Worm (Caenorhabditis elegans): Measurements from ENCODE around the gene npr-38.

npr-38 gene

ce11 chrX:6311391-6311790 is at the start of gene npr-38:
Gene npr-38, plus strand, starts transcription at chrX:6311691.
- TF ChIP-seq egl-27 (tag; optimal IDR thresholded peaks at IDR 0.05) (no peak), unc-62 (GFP tag; optimal IDR thresholded peaks at IDR 0.05) (no peak), nhr-67 (tag; optimal IDR thresholded peaks at IDR 0.05) (no peak), nhr-76 (tag; optimal IDR thresholded peaks at IDR 0.05) (no peak), hmg-11 (tag; optimal IDR thresholded peaks at IDR 0.05) (no peak), ztf-4 (tag; optimal IDR thresholded peaks at IDR 0.05) (no peak), nhr-237 (tag; optimal IDR thresholded peaks at IDR 0.05) (no peak), unc-39 (tag; optimal IDR thresholded peaks at IDR 0.05) (no peak), ceh-16 (tag; optimal IDR thresholded peaks at IDR 0.05) (no peak), ceh-28 (tag; optimal IDR thresholded peaks at IDR 0.05) (no peak), eor-1 (tag; optimal IDR thresholded peaks at IDR 0.05) (no peak), ZK546.5 (tag; optimal IDR thresholded peaks at IDR 0.05) (no peak)

- no peak for TF ChIP-seq lin-15B (tag; optimal IDR thresholded peaks at IDR 0.05)
- TF ChIP-seq hmg-11 (tag; optimal IDR thresholded peaks at IDR 0.05): peak; percentile 50
- TF ChIP-seq egl-27 (tag; optimal IDR thresholded peaks at IDR 0.05): no peak
- no peak for TF ChIP-seq zag-1 (tag; optimal IDR thresholded peaks at IDR 0.05)
- peak; percentile 28 for TF ChIP-seq R02D3.7 (tag; optimal IDR thresholded peaks at IDR 0.05)
- TF ChIP-seq sea-2 (GFP tag; optimal IDR thresholded peaks at IDR 0.05): no peak
- TF ChIP-seq lin-39 (tag; optimal IDR thresholded peaks at IDR 0.05): peak; percentile 85
- no peak for TF ChIP-seq eor-1 (tag; optimal IDR thresholded peaks at IDR 0.05)
- peak; percentile 72 for TF ChIP-seq nfya-1 (tag; optimal IDR thresholded peaks at IDR 0.05; ENCODE audit: insufficient read depth)
- peak; percentile 44 for TF ChIP-seq pha-4 (tag; optimal IDR thresholded peaks at IDR 0.05)
- peak; percentile 46 for TF ChIP-seq snpc-4 (tag; optimal IDR thresholded peaks at IDR 0.05)
- TF ChIP-seq nhr-28 (tag; optimal IDR thresholded peaks at IDR 0.05): no peak
- no peak for TF ChIP-seq pqm-1 (tag; optimal IDR thresholded peaks at IDR 0.05)
- no peak for TF ChIP-seq ama-1 (optimal IDR thresholded peaks at IDR 0.05)
- peak; percentile 50 for TF ChIP-seq ceh-28 (tag; optimal IDR thresholded peaks at IDR 0.05)
- no peak for TF ChIP-seq ztf-11 (tag; optimal IDR thresholded peaks at IDR 0.05)
- TF ChIP-seq elt-2 (tag; optimal IDR thresholded peaks at IDR 0.05): peak; percentile 12
Measured at ce11 chrX:6263194-6263698, 48.2 kb upstream of the npr-38 start, which contains the start of gene W05H9.4. Gene W05H9.4, plus strand, starts transcription at chrX:6263648.

ce11 chrX:6266739-6267138 is 44.8 kb upstream of the npr-38 start, which contains the start of gene W05H9.2:
Gene W05H9.2, plus strand, starts transcription at chrX:6267039.
- TF ChIP-seq snpc-4 (tag; optimal IDR thresholded peaks at IDR 0.05): no peak
- no peak for TF ChIP-seq nhr-67 (tag; optimal IDR thresholded peaks at IDR 0.05)
- TF ChIP-seq lin-15B (tag; optimal IDR thresholded peaks at IDR 0.05): no peak
- TF ChIP-seq fkh-10 (GFP tag; optimal IDR thresholded peaks at IDR 0.05): no peak
- no peak for TF ChIP-seq ceh-9 (tag; optimal IDR thresholded peaks at IDR 0.05)
- TF ChIP-seq elt-2 (tag; optimal IDR thresholded peaks at IDR 0.05): no peak
- TF ChIP-seq nhr-12 (tag; optimal IDR thresholded peaks at IDR 0.05): no peak
- TF ChIP-seq eor-1 (tag; optimal IDR thresholded peaks at IDR 0.05): no peak
- no peak for TF ChIP-seq skn-1 (tag; optimal IDR thresholded peaks at IDR 0.05)

ce11 chrX:6271718-6272117 is 39.8 kb upstream of the npr-38 start, which contains the start of gene lro-1:
Gene lro-1, plus strand, starts transcription at chrX:6272089.
- TF ChIP-seq pqm-1 (tag; optimal IDR thresholded peaks at IDR 0.05) (peak; percentile 88), ceh-9 (tag; optimal IDR thresholded peaks at IDR 0.05) (no peak), pha-4 (tag; optimal IDR thresholded peaks at IDR 0.05) (peak; percentile 37), ama-1 (optimal IDR thresholded peaks at IDR 0.05) (no peak), elt-2 (tag; optimal IDR thresholded peaks at IDR 0.05) (peak; percentile 94), skn-1 (tag; optimal IDR thresholded peaks at IDR 0.05) (peak; percentile 76), jun-1 (tag; optimal IDR thresholded peaks at IDR 0.05) (peak; percentile 40)

- TF ChIP-seq hmg-11 (tag; optimal IDR thresholded peaks at IDR 0.05) (no peak), pqm-1 (tag; optimal IDR thresholded peaks at IDR 0.05) (no peak), snpc-4 (tag; optimal IDR thresholded peaks at IDR 0.05) (no peak), nfya-1 (tag; optimal IDR thresholded peaks at IDR 0.05; ENCODE audit: insufficient read depth) (no peak), nhr-77 (tag; optimal IDR thresholded peaks at IDR 0.05) (no peak), ZK546.5 (tag; optimal IDR thresholded peaks at IDR 0.05) (no peak), zag-1 (tag; optimal IDR thresholded peaks at IDR 0.05) (no peak), nhr-12 (tag; optimal IDR thresholded peaks at IDR 0.05) (no peak), lin-39 (tag; optimal IDR thresholded peaks at IDR 0.05) (no peak), lin-15B (tag; optimal IDR thresholded peaks at IDR 0.05) (no peak), nhr-25 (tag; optimal IDR thresholded peaks at IDR 0.05) (no peak), ceh-9 (tag; optimal IDR thresholded peaks at IDR 0.05) (no peak), unc-39 (tag; optimal IDR thresholded peaks at IDR 0.05) (no peak), lsy-12 (tag; optimal IDR thresholded peaks at IDR 0.05) (no peak), nhr-76 (tag; optimal IDR thresholded peaks at IDR 0.05) (no peak)
Measured at ce11 chrX:6273772-6274171, 37.7 kb upstream of the npr-38 start.
